Worm (Caenorhabditis elegans) whole organism, L1 larva: ENCODE results near the gene tex-2.

Experiments used
- ceh-82 ChIP-seq, 3 experiments: fragments of 150-350 bp in 1 of 3; sonication (generic microtip) in 2 of 3; optimal IDR thresholded peaks; 2 replicates each; lab custom pipeline; 2014 to 2017; ENCODE audit warnings: missing biosample characterization in 3 of 3, missing genetic modification characterization in 3 of 3
- lin-15B ChIP-seq: fragments of 150-350 bp; sonication (generic microtip); optimal IDR thresholded peaks from 3 replicates; lab custom pipeline; 2014; ENCODE audit warnings: missing biosample characterization, missing genetic modification characterization
- mab-9 ChIP-seq: fragments of 200-800 bp; sonication (Bioruptor generic); IDR thresholded peaks from 2 replicates; pipeline ENCODE4 v1.3.6; 2022; ENCODE audit warnings: missing genetic modification reagents, missing genetic modification characterization, missing compliant biosample characterization
- nhr-77 ChIP-seq: fragments of 150-350 bp; optimal IDR thresholded peaks from 2 replicates; lab custom pipeline; 2014; ENCODE audit warnings: missing biosample characterization, missing genetic modification characterization

- TF ChIP-seq mab-9 (GFP tag; lab: Robert Waterston, UW) = no peak
- no peak for TF ChIP-seq lin-15B
- TF ChIP-seq nhr-77 (tag; lab: Kevin White, UChicago) = no peak
- no peak for TF ChIP-seq ceh-82 (tag; optimal IDR thresholded peaks at IDR 0.05; lab: Kevin White, UChicago)
Observed at ce11 chrII:5841053-5841547, 32.3 kb downstream of the tex-2 start, which contains the start of gene lec-5.
